Worm (Caenorhabditis elegans) whole organism, young adult: ENCODE results near the gene nhr-257.

Experiments used
- F23B12.7 ChIP-seq: sonication (generic microtip); optimal IDR thresholded peaks from 2 replicates; lab custom pipeline; 2017; ENCODE audit warnings: missing genetic modification characterization, mild to moderate bottlenecking, missing compliant biosample characterization, antibody characterized with exemption, moderate library complexity; ENCODE audit not compliant: insufficient read depth
- zfh-2 ChIP-seq: fragments of 200-800 bp; sonication (Bioruptor generic); conservative IDR thresholded peaks from 2 replicates; pipeline ENCODE4 v1.3.6; 2022; ENCODE audit warnings: missing genetic modification reagents, missing genetic modification characterization, missing compliant biosample characterization

- TF ChIP-seq F23B12.7 (tag; lab: Kevin White, UChicago): no peak
- no peak for TF ChIP-seq zfh-2 (GFP tag; lab: Robert Waterston, UW)
Measured at ce11 chrII:3901108-3901507, 48.4 kb downstream of the nhr-257 start, which contains the start of gene F53C3.4.
